Worm (Caenorhabditis elegans): ENCODE measurements around the gene F42G4.5.
"Not testable (repeated sequence)": the region's sequence is repeated elsewhere in the genome, so short reads cannot be mapped to it uniquely, and the experiment has no call there.

Gene F42G4.5

DNA sequence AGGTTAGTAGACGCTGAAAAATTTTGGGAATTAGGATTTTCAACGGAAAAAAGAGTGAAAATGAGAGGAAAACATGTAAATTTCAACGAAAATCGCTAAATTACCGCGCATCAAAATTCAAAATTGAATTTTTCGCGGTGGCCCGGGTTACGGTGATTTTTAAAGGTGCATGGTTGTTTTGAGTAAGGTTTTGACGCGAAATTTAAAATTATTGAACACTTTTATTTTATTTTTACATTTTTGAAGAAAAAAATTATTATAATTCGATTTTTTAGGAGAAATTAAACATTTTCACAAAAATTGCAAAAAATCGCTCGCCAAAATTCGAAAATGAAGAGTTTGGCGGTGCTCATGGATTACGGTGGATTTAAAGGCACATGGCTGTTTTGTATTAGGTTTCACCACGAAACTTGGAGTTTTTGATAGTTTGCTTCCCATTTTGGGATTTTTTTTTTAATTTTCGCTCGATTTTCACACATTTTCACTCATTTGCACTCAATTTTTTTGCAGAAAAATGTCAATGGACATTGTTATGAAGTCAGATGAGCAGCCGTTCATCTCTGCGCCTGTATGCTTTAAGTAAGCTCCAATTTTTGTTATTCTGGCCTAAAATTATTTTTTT is 29.7 kb upstream of the F42G4.5 start, which contains the start of gene puf-6:
Gene puf-6 (minus strand): TSS at position 13 of the 622 bp plus-strand sequence.
- TF ChIP-seq F13C5.2 (tag; optimal IDR thresholded peaks at IDR 0.05); scrt-1 (GFP tag; IDR thresholded peaks at IDR 0.05); ets-7 (tag; optimal IDR thresholded peaks at IDR 0.05): not testable (repeated sequence)

DNA sequence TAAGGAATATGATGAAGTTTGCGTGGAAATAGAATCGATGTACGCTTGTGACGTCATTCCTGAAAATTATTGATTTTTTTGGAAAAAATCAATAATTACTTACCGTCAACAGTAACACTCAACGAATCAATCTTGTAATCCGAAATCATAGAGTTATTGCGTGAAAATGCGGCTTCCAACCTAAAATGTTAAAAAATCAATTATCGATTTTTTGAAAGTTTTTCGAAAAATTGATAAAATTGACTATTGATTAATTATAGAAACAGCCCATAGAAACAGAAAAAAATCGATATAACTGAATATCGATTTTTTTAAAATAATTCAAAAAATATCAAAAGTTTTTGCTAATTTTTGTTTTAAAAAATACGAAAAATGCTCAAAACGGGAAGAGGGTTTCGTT is 26.2 kb upstream of the F42G4.5 start, which contains the start of gene F42G4.7:
Gene F42G4.7 (minus strand): TSS at position 185 of the 400 bp plus-strand sequence.
- not testable (repeated sequence) for TF ChIP-seq hmg-4 (GFP tag; optimal IDR thresholded peaks at IDR 0.05); hmbx-1 (tag; optimal IDR thresholded peaks at IDR 0.05); scrt-1 (GFP tag; IDR thresholded peaks at IDR 0.05)

DNA sequence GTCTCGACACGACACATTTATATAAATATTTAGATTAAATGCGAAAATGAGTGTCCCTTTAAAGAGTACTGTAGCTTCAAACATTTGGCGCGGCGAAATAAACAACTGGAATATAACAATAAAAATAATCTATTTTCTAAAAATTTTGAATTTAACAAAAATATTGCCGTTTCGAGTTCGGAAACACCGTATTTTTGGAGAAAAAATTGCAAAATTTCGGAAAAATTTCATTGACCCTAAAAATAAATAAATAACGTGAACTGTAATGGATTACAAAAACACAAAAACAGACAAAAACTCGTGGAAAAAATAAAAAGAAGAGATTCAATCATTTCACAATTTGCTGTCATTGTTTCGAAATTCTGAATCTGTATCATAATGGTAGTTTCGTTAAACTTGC is 25.7 kb upstream of the F42G4.5 start, which contains the start of gene F42G4.2:
Gene F42G4.2 (plus strand): TSS at position 301 of the 400 bp plus-strand sequence.
- TF ChIP-seq tbx-37 (GFP tag; conservative IDR thresholded peaks at IDR 0.05); tra-4 (tag; optimal IDR thresholded peaks at IDR 0.05); scrt-1 (GFP tag; IDR thresholded peaks at IDR 0.05): not testable (repeated sequence)

DNA sequence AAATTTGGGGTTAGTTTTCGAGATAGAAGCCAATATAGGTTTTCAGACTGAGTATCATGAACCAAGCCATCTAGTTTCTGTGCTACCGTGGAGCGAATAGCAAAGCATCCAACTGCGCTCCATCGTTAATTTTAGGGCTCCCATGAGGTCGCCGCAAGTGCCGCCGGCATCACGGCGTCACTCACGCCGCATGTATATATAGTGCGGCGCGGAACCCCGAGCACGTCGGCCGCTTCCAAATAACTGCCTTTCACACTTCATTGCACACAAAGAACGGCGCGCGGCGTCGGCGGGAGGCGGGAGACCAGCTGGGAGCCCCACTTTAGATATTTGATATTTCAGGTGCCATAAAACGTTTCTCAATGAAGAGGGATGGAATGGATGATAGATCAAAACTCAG is 23.2 kb upstream of the F42G4.5 start:
- no peak for TF ChIP-seq flt-1 (GFP tag; IDR thresholded peaks at IDR 0.05)
- TF ChIP-seq ama-1 (optimal IDR thresholded peaks at IDR 0.05): no peak
- no peak for TF ChIP-seq F13C5.2 (tag; optimal IDR thresholded peaks at IDR 0.05)

DNA sequence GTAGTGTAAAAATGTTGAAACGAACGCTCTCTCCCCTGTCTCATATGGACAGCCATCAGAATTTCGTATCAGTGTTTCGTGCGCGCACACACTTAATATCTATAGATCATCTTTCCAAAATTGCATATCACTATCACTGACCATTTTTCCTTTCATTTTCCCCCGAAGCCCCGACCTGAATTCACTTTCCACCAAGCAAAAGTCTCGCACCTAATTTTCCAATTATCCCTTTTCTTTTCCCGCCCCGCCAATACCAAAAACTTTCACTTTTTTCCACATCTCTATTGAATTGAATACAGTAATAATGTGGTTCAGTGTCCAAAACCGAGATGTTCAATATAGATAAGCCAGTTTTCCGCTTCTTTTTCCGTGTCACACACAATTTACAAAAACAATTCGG is 19.8 kb upstream of the F42G4.5 start:
- no peak for TF ChIP-seq sea-1 (GFP tag; conservative IDR thresholded peaks at IDR 0.05)
- no peak for TF ChIP-seq F13C5.2 (tag; optimal IDR thresholded peaks at IDR 0.05)
- no peak for TF ChIP-seq flt-1 (GFP tag; IDR thresholded peaks at IDR 0.05)
- no peak for TF ChIP-seq aly-1 (tag; optimal IDR thresholded peaks at IDR 0.05)
- TF ChIP-seq ceh-36 (tag; optimal IDR thresholded peaks at IDR 0.05): no peak
- no peak for TF ChIP-seq ceh-13 (GFP tag; optimal IDR thresholded peaks at IDR 0.05)
- no peak for TF ChIP-seq hmg-4 (GFP tag; optimal IDR thresholded peaks at IDR 0.05)
- TF ChIP-seq B0310.2 (tag; optimal IDR thresholded peaks at IDR 0.05): no peak
- no peak for TF ChIP-seq tbx-11 (GFP tag; IDR thresholded peaks at IDR 0.05)

DNA sequence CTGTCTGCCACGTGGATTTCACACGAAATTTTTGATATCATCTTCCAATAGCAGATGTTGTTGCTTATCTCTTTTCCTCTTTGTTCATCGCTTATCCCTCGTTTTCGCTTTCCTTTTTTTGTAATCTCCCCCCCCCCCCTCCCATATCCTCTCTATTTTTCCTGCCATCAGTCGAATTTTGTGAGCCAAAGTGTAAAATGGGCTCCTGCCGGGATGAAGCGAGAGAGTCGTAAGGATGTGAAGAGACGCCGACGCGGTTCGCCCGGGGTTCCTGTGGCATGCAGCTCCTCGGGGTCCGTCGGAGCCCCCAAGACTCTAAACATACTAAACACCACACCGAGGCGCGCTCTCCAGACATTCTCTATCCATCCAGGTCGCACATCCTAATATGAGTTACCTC is 16.7 kb upstream of the F42G4.5 start, which contains the start of gene zyx-1:
Gene zyx-1 (plus strand): TSS at position 331 of the 400 bp plus-strand sequence.
- no peak for TF ChIP-seq sea-1 (GFP tag; conservative IDR thresholded peaks at IDR 0.05)
- no peak for TF ChIP-seq tra-4 (tag; optimal IDR thresholded peaks at IDR 0.05)
- TF ChIP-seq ceh-13 (GFP tag; optimal IDR thresholded peaks at IDR 0.05): no peak
- no peak for TF ChIP-seq ama-1 (optimal IDR thresholded peaks at IDR 0.05)
- TF ChIP-seq flt-1 (GFP tag; IDR thresholded peaks at IDR 0.05): no peak
- TF ChIP-seq tbx-11 (GFP tag; IDR thresholded peaks at IDR 0.05): no peak
- no peak for TF ChIP-seq aly-1 (tag; optimal IDR thresholded peaks at IDR 0.05)
- no peak for TF ChIP-seq tbx-37 (GFP tag; conservative IDR thresholded peaks at IDR 0.05)
- TF ChIP-seq ets-7 (tag; optimal IDR thresholded peaks at IDR 0.05): no peak
- no peak for TF ChIP-seq ceh-36 (tag; optimal IDR thresholded peaks at IDR 0.05)
- TF ChIP-seq pes-1 (GFP tag; IDR thresholded peaks at IDR 0.05): no peak
- TF ChIP-seq hmbx-1 (tag; optimal IDR thresholded peaks at IDR 0.05): no peak
- TF ChIP-seq F13C5.2 (tag; optimal IDR thresholded peaks at IDR 0.05): no peak
- TF ChIP-seq B0310.2 (tag; optimal IDR thresholded peaks at IDR 0.05): no peak
- TF ChIP-seq hmg-4 (GFP tag; optimal IDR thresholded peaks at IDR 0.05): no peak
- TF ChIP-seq hnd-1 (tag; optimal IDR thresholded peaks at IDR 0.05): no peak
- TF ChIP-seq scrt-1 (GFP tag; IDR thresholded peaks at IDR 0.05): no peak

DNA sequence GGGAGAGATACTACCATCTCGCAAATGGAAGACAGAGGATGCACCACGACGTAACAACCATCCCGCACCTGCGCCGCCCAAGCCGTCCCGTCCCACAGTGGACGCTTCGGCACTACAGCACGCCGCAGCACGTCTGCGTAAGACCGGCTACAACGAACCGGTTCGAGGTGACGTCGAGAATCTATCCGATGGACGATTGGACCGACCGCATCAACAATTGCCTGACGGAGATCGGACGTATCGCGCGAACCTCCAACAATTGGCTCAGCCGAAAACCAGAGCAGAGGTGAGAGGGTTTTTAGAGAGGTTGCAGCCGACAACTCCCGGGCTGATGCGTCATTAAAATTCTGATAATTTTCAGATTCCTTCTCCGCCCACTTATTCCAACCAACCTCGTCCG is 14.1 kb upstream of the F42G4.5 start:
- no peak for TF ChIP-seq aly-1 (tag; optimal IDR thresholded peaks at IDR 0.05)
- TF ChIP-seq ets-7 (tag; optimal IDR thresholded peaks at IDR 0.05): no peak
- TF ChIP-seq B0310.2 (tag; optimal IDR thresholded peaks at IDR 0.05): no peak
- TF ChIP-seq sea-1 (GFP tag; conservative IDR thresholded peaks at IDR 0.05): no peak
- no peak for TF ChIP-seq tbx-11 (GFP tag; IDR thresholded peaks at IDR 0.05)
- no peak for TF ChIP-seq pes-1 (GFP tag; IDR thresholded peaks at IDR 0.05)
- no peak for TF ChIP-seq ceh-36 (tag; optimal IDR thresholded peaks at IDR 0.05)
- TF ChIP-seq hnd-1 (tag; optimal IDR thresholded peaks at IDR 0.05): no peak
- no peak for TF ChIP-seq tbx-37 (GFP tag; conservative IDR thresholded peaks at IDR 0.05)
- TF ChIP-seq flt-1 (GFP tag; IDR thresholded peaks at IDR 0.05): no peak
- TF ChIP-seq hmbx-1 (tag; optimal IDR thresholded peaks at IDR 0.05): no peak
- no peak for TF ChIP-seq tra-4 (tag; optimal IDR thresholded peaks at IDR 0.05)
- no peak for TF ChIP-seq F13C5.2 (tag; optimal IDR thresholded peaks at IDR 0.05)
- TF ChIP-seq ceh-13 (GFP tag; optimal IDR thresholded peaks at IDR 0.05): no peak
- no peak for TF ChIP-seq scrt-1 (GFP tag; IDR thresholded peaks at IDR 0.05)
- TF ChIP-seq hmg-4 (GFP tag; optimal IDR thresholded peaks at IDR 0.05): no peak

ce11 chrII:13065251-13065650 is 8.0 kb upstream of the F42G4.5 start:
- no peak for TF ChIP-seq ceh-36 (tag; optimal IDR thresholded peaks at IDR 0.05)
- no peak for TF ChIP-seq tra-4 (tag; optimal IDR thresholded peaks at IDR 0.05)
- no peak for TF ChIP-seq hnd-1 (tag; optimal IDR thresholded peaks at IDR 0.05)

- TF ChIP-seq tbx-37 (GFP tag; conservative IDR thresholded peaks at IDR 0.05): no peak
- TF ChIP-seq tbx-11 (GFP tag; IDR thresholded peaks at IDR 0.05): no peak
- no peak for TF ChIP-seq B0310.2 (tag; optimal IDR thresholded peaks at IDR 0.05)
- TF ChIP-seq ets-7 (tag; optimal IDR thresholded peaks at IDR 0.05): no peak
- no peak for TF ChIP-seq aly-1 (tag; optimal IDR thresholded peaks at IDR 0.05)
- no peak for TF ChIP-seq hnd-1 (tag; optimal IDR thresholded peaks at IDR 0.05)
Observed at ce11 chrII:13066777-13067290, 6.4 kb upstream of the F42G4.5 start.

All from whole organism, early embryonic.